Fruit fly (Drosophila melanogaster) whole organism, embryonic: Measurements from ENCODE around the gene Sdhaf3.

Experiments
- CG14441 ChIP-seq: fragments of 200-800 bp; sonication (Bioruptor generic); IDR thresholded peaks from 2 replicates; pipeline ENCODE4 v1.3.6; 2022; ENCODE audit warnings: missing biosample characterization, missing genetic modification characterization
- CG2678 ChIP-seq: fragments of 200-800 bp; sonication (Bioruptor generic); optimal IDR thresholded peaks from 3 replicates; lab custom pipeline; 2019; ENCODE audit warnings: missing biosample characterization, mild to moderate bottlenecking, missing genetic modification characterization, moderate library complexity
- ERR ChIP-seq: fragments of 200-800 bp; sonication (Bioruptor generic); optimal IDR thresholded peaks from 2 replicates; lab custom pipeline; 2016; ENCODE audit warnings: missing biosample characterization, missing genetic modification characterization
- fd96Cb ChIP-seq: fragments of 200-800 bp; sonication (Bioruptor generic); optimal IDR thresholded peaks from 2 replicates; lab custom pipeline; 2018; ENCODE audit warnings: missing biosample characterization, mild to moderate bottlenecking, missing genetic modification characterization, moderate library complexity
- jigr1 ChIP-seq: fragments of 200-800 bp; sonication (Bioruptor generic); IDR thresholded peaks from 3 replicates; pipeline ENCODE4 v1.3.6; 2022; ENCODE audit warnings: missing biosample characterization, missing genetic modification characterization

DNA sequence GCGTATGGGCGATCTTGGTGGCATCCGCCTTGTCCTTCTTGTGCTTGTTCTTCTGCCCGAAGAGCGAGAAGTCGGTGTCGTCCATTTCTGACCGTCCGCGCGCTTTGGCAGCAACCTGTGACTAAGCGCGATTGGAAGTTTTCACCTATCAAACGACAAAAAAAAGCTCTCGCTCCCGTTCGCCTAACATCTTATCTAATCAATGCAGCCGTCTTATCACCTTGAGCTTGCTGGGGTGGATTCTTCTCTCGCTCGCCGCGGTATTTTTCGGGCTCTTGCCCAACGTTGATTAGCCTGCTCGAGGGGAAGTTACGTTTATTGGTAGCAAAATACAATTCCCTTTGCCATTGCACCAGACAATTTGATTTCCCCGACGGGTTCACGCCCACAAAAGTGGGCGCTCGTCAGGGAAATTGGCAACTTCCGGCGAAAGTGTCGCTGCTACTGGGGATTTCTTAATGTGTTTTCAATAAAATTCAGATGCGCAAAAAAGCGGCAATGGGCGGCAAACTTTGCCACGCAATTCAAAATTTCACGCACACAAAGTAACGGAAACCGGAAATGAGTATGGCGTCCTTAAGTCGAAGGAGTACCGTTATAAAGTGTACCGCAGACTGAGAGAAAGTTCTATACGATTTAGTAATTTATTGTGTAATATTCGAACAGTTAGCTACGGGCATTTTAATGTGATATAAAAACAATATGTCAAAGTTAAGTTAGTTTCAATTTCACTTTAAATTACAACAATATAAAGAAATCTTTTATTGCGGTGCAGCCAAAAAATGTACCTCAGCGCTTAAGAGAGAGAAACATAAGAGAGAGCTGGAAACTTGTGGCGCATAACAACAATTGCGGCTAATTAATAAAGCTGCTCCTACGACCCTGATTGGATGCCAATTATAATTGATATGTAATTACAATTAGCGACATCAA lies 18.9 kb upstream of the Sdhaf3 start, which contains the start of gene Decay:
- TF ChIP-seq ERR (GFP tag; lab: Kevin White, UChicago) (no peak), CG2678 (tag; lab: Kevin White, UChicago) (no peak), CG14441 (no peak), fd96Cb (tag; lab: Kevin White, UChicago) (no peak), jigr1 (GFP tag; lab: Robert Waterston, UW) (no peak)
